Worm (Caenorhabditis elegans) whole organism, L4 larva: ENCODE measurements around the gene dre-1.

Source experiments
- F44E2.7 ChIP-seq: fragments of 200-800 bp; sonication (Bioruptor generic); IDR thresholded peaks from 2 replicates; pipeline ENCODE4 v2.1.2; 2022; ENCODE audit warnings: missing genetic modification characterization, missing compliant biosample characterization
- T26A8.4 ChIP-seq: fragments of 200-800 bp; sonication (Bioruptor generic); IDR thresholded peaks from 2 replicates; pipeline ENCODE4 v1.3.6; 2022; ENCODE audit warnings: missing genetic modification characterization, missing compliant biosample characterization
- Y75B8A.6 ChIP-seq: fragments of 200-800 bp; sonication (Bioruptor generic); IDR thresholded peaks from 2 replicates; pipeline ENCODE4 v1.3.6; 2022; ENCODE audit warnings: missing genetic modification reagents, missing genetic modification characterization, missing compliant biosample characterization
- ZK337.2 ChIP-seq: fragments of 200-800 bp; sonication (Bioruptor generic); IDR thresholded peaks from 2 replicates; pipeline ENCODE4 v1.3.6; 2022; ENCODE audit warnings: missing genetic modification reagents, missing genetic modification characterization, missing compliant biosample characterization
- aha-1 ChIP-seq: fragments of 150-350 bp; peaks from one replicate; lab custom pipeline; 2014; ENCODE audit warnings: missing biosample characterization, missing genetic modification characterization
- ama-1 ChIP-seq: fragments of 150-350 bp; optimal IDR thresholded peaks from 2 replicates; lab custom pipeline; 2014; ENCODE audit warnings: inconsistent platforms, mixed read lengths
- ceh-28 ChIP-seq: fragments of 150-350 bp; optimal IDR thresholded peaks from 2 replicates; lab custom pipeline; 2014; ENCODE audit warnings: missing biosample characterization, missing genetic modification reagents, missing genetic modification characterization
- ceh-62 ChIP-seq: sonication (generic microtip); optimal IDR thresholded peaks from 2 replicates; lab custom pipeline; 2017; ENCODE audit warnings: missing biosample characterization, missing genetic modification characterization
- ceh-82 ChIP-seq: sonication (generic microtip); optimal IDR thresholded peaks from 2 replicates; lab custom pipeline; 2017; ENCODE audit warnings: missing biosample characterization, missing genetic modification characterization
- daf-16 ChIP-seq, 3 experiments: sonication (generic microtip); optimal IDR thresholded peaks; 2 replicates each; lab custom pipeline; 2016 to 2017; ENCODE audit warnings: missing genetic modification characterization in 3 of 3, missing genetic modification reagents in 3 of 3, mild to moderate bottlenecking in 2 of 3, missing compliant biosample characterization in 2 of 3, missing biosample characterization in 1 of 3, moderate library complexity in 1 of 3
- dmd-6 ChIP-seq: fragments of 200-800 bp; sonication (Bioruptor generic); IDR thresholded peaks from 2 replicates; pipeline ENCODE4 v1.3.6; 2022; ENCODE audit warnings: missing genetic modification reagents, missing genetic modification characterization, missing compliant biosample characterization
- dmd-9 ChIP-seq: fragments of 200-800 bp; sonication (Bioruptor generic); IDR thresholded peaks from 2 replicates; pipeline ENCODE4 v1.3.6; 2022; ENCODE audit warnings: missing genetic modification reagents, missing genetic modification characterization, missing compliant biosample characterization
- dpl-1 ChIP-seq: fragments of 150-350 bp; optimal IDR thresholded peaks from 2 replicates; lab custom pipeline; 2014; ENCODE audit warnings: missing biosample characterization, missing genetic modification reagents, missing genetic modification characterization
- dve-1 ChIP-seq: sonication (generic microtip); optimal IDR thresholded peaks from 2 replicates; lab custom pipeline; 2017; ENCODE audit warnings: antibody characterized with exemption, mild to moderate bottlenecking, missing genetic modification characterization, missing compliant biosample characterization; ENCODE audit not compliant: insufficient read depth
- fkh-10 ChIP-seq: fragments of 150-350 bp; optimal IDR thresholded peaks from 2 replicates; lab custom pipeline; 2014; ENCODE audit warnings: missing biosample characterization, missing genetic modification reagents, missing genetic modification characterization
- hif-1 ChIP-seq, 2 experiments: sonication (generic microtip); optimal IDR thresholded peaks; 2 replicates each; lab custom pipeline; 2016 to 2017; ENCODE audit warnings: missing compliant biosample characterization in 2 of 2, missing genetic modification characterization in 2 of 2, missing genetic modification reagents in 2 of 2, missing genotype in 2 of 2, mild to moderate bottlenecking in 1 of 2
- hlh-11 ChIP-seq: fragments of 200-800 bp; sonication (Bioruptor generic); optimal IDR thresholded peaks from 2 replicates; lab custom pipeline; 2018; ENCODE audit warnings: mild to moderate bottlenecking, missing genetic modification characterization, missing compliant biosample characterization
- hlh-30 ChIP-seq: sonication (generic microtip); optimal IDR thresholded peaks from 2 replicates; lab custom pipeline; 2017; ENCODE audit warnings: antibody characterized with exemption, mild to moderate bottlenecking, missing genetic modification characterization, missing compliant biosample characterization; ENCODE audit not compliant: insufficient read depth
- jun-1 ChIP-seq: fragments of 150-350 bp; optimal IDR thresholded peaks from 2 replicates; lab custom pipeline; 2014; ENCODE audit warnings: missing biosample characterization, missing genetic modification reagents, missing genetic modification characterization
- lin-1 ChIP-seq: fragments of 200-800 bp; sonication (Bioruptor generic); IDR thresholded peaks from 2 replicates; pipeline ENCODE4 v1.3.6; 2022; ENCODE audit warnings: missing genetic modification reagents, missing genetic modification characterization, missing compliant biosample characterization
- lin-13 ChIP-seq: fragments of 150-350 bp; optimal IDR thresholded peaks from 2 replicates; lab custom pipeline; 2014; ENCODE audit warnings: missing biosample characterization, missing genetic modification reagents, missing genetic modification characterization
- lin-15B ChIP-seq: fragments of 150-350 bp; sonication (generic microtip); optimal IDR thresholded peaks from 3 replicates; lab custom pipeline; 2014; ENCODE audit warnings: missing biosample characterization, missing genetic modification characterization
- lin-29 ChIP-seq: fragments of 200-800 bp; sonication (Bioruptor generic); IDR thresholded peaks from 2 replicates; pipeline ENCODE4 v1.3.6; 2022; ENCODE audit warnings: missing genetic modification reagents, missing genetic modification characterization, missing compliant biosample characterization
- lin-39 ChIP-seq: fragments of 150-350 bp; optimal IDR thresholded peaks from 2 replicates; lab custom pipeline; 2014; ENCODE audit warnings: missing biosample characterization, missing genetic modification reagents, missing genetic modification characterization
- lir-3 ChIP-seq: sonication (generic microtip); optimal IDR thresholded peaks from 2 replicates; lab custom pipeline; 2016; ENCODE audit warnings: mild to moderate bottlenecking, missing genetic modification characterization, missing compliant biosample characterization
- madf-9 ChIP-seq: fragments of 200-800 bp; sonication (Bioruptor generic); conservative IDR thresholded peaks from 2 replicates; pipeline ENCODE4 v1.3.6; 2022; ENCODE audit warnings: missing genetic modification reagents, missing genetic modification characterization, missing compliant biosample characterization
- mdt-29 ChIP-seq: fragments of 200-800 bp; sonication (Bioruptor generic); IDR thresholded peaks from 2 replicates; pipeline ENCODE4 v1.3.6; 2022; ENCODE audit warnings: missing genetic modification reagents, missing genetic modification characterization, missing compliant biosample characterization
- mep-1 ChIP-seq: fragments of 150-350 bp; sonication (generic microtip); optimal IDR thresholded peaks from 3 replicates; lab custom pipeline; 2014; ENCODE audit warnings: missing biosample characterization, missing genetic modification characterization
- nhr-11 ChIP-seq: fragments of 150-350 bp; optimal IDR thresholded peaks from 2 replicates; lab custom pipeline; 2014; ENCODE audit warnings: missing biosample characterization, missing genetic modification characterization
- nhr-111 ChIP-seq: fragments of 200-800 bp; sonication (Bioruptor generic); optimal IDR thresholded peaks from 2 replicates; lab custom pipeline; 2018; ENCODE audit warnings: mild to moderate bottlenecking, missing genetic modification characterization, missing compliant biosample characterization
- nhr-28 ChIP-seq: fragments of 150-350 bp; optimal IDR thresholded peaks from 2 replicates; lab custom pipeline; 2014; ENCODE audit warnings: missing biosample characterization, missing genetic modification characterization
- nhr-41 ChIP-seq: fragments of 200-800 bp; sonication (Bioruptor generic); IDR thresholded peaks from 2 replicates; pipeline ENCODE4 v1.3.6; 2022; ENCODE audit warnings: missing genetic modification reagents, missing genetic modification characterization, missing compliant biosample characterization
- nhr-48 ChIP-seq: sonication (generic microtip); optimal IDR thresholded peaks from 2 replicates; lab custom pipeline; 2016; ENCODE audit warnings: mild to moderate bottlenecking, missing genetic modification characterization, missing compliant biosample characterization
- nhr-77 ChIP-seq: fragments of 150-350 bp; optimal IDR thresholded peaks from 2 replicates; lab custom pipeline; 2014; ENCODE audit warnings: missing biosample characterization, missing genetic modification characterization
- pha-4 ChIP-seq, 2 experiments: fragments of 150-350 bp in 1 of 2; fragments of 200-800 bp in 1 of 2; sonication (Bioruptor generic) in 1 of 2; IDR thresholded peaks in 1 of 2; optimal IDR thresholded peaks in 1 of 2; 2 replicates each; pipeline versions ENCODE4 v1.3.6 to Lab custom; 2014 to 2022; ENCODE audit warnings: missing genetic modification characterization in 2 of 2, missing genetic modification reagents in 2 of 2, missing biosample characterization in 1 of 2, missing compliant biosample characterization in 1 of 2
- php-3 ChIP-seq: fragments of 200-800 bp; sonication (Bioruptor generic); IDR thresholded peaks from 2 replicates; pipeline ENCODE4 v1.3.6; 2022; ENCODE audit warnings: missing genetic modification reagents, missing genetic modification characterization, missing compliant biosample characterization
- pqm-1 ChIP-seq: sonication (generic microtip); optimal IDR thresholded peaks from 2 replicates; lab custom pipeline; 2017; ENCODE audit warnings: missing biosample characterization, missing genetic modification characterization
- rbr-2 ChIP-seq: sonication (generic microtip); optimal IDR thresholded peaks from 2 replicates; lab custom pipeline; 2016; ENCODE audit warnings: missing genotype, missing genetic modification characterization, missing compliant biosample characterization
- snpc-1.2 ChIP-seq: fragments of 200-800 bp; sonication (Bioruptor generic); IDR thresholded peaks from 2 replicates; pipeline ENCODE4 v1.3.6; 2022; ENCODE audit warnings: missing genetic modification reagents, missing genetic modification characterization, missing compliant biosample characterization
- snpc-4 ChIP-seq: fragments of 150-350 bp; optimal IDR thresholded peaks from 2 replicates; lab custom pipeline; 2014; ENCODE audit warnings: missing biosample characterization, missing genetic modification characterization
- spr-1 ChIP-seq: sonication (generic microtip); optimal IDR thresholded peaks from 2 replicates; lab custom pipeline; 2016; ENCODE audit warnings: mild to moderate bottlenecking, missing genetic modification characterization, missing compliant biosample characterization
- spr-3 ChIP-seq: fragments of 200-800 bp; sonication (Bioruptor generic); optimal IDR thresholded peaks from 2 replicates; lab custom pipeline; 2018; ENCODE audit warnings: mild to moderate bottlenecking, missing genetic modification characterization, missing compliant biosample characterization
- tag-97 ChIP-seq: fragments of 200-800 bp; sonication (Bioruptor generic); IDR thresholded peaks from 2 replicates; pipeline ENCODE4 v1.3.6; 2022; ENCODE audit warnings: missing genetic modification characterization, missing compliant biosample characterization
- unc-130 ChIP-seq: sonication (generic microtip); optimal IDR thresholded peaks from 2 replicates; lab custom pipeline; 2016; ENCODE audit warnings: missing genetic modification reagents, missing genetic modification characterization, missing compliant biosample characterization
- unc-39 ChIP-seq: sonication (generic microtip); optimal IDR thresholded peaks from 2 replicates; lab custom pipeline; 2017; ENCODE audit warnings: missing biosample characterization, missing genetic modification characterization
- vab-7 ChIP-seq: fragments of 200-800 bp; sonication (Bioruptor generic); IDR thresholded peaks from 2 replicates; pipeline ENCODE4 v1.3.6; 2022; ENCODE audit warnings: missing genetic modification reagents, missing genetic modification characterization, missing compliant biosample characterization
- zfp-2 ChIP-seq: sonication (generic microtip); optimal IDR thresholded peaks from 2 replicates; lab custom pipeline; 2016; ENCODE audit warnings: mild to moderate bottlenecking, missing genetic modification characterization, missing compliant biosample characterization
- zip-11 ChIP-seq: fragments of 200-800 bp; sonication (Bioruptor generic); IDR thresholded peaks from 2 replicates; pipeline ENCODE4 v1.3.6; 2022; ENCODE audit warnings: missing genetic modification characterization, missing compliant biosample characterization
- zip-2 ChIP-seq: fragments of 150-350 bp; optimal IDR thresholded peaks from 2 replicates; lab custom pipeline; 2014; ENCODE audit warnings: missing biosample characterization, missing genetic modification characterization

The dre-1 gene

DNA sequence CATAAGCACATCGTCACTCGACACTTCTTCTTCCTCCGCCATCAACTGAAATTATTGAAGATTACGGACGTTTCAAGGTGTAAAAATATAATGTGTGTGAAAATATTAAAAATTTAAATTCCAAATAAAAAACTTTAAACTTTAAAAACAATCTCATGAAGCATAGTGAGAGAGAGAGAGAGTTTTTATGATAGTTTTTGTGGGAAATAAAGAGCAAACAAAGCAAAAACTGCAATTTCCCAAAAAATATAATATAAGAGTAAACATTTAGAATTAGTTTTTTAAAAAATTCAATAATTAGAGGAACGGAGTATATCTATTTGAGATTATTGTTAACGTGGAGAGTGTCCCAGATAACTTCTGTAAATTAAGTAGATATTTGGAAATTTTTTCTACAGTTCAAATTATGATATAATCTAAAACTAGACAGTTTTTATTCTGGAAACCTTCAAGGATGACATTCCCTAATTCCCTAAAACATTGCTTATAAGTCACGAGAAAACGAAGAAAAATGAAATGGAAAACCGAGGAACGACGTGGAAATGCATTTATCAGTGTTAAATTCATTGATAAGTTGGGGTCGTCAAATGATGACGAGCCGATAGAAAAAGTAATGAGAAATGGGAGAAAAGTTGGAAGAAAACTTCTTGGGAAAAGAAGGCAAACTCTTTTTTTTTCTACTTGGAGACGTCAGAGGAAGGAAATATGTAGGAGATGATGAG is at the start of gene dre-1:
Gene dre-1, minus strand, starts transcription at position 51 of the 722 bp plus-strand sequence.
- TF ChIP-seq Y75B8A.6 (GFP tag; lab: Robert Waterston, UW) (no peak), dpl-1 (GFP tag; lab: Kevin White, UChicago) (no peak), mep-1 (tag; lab: Kevin White, UChicago) (no peak), spr-3 (GFP tag; lab: Kevin White, UChicago) (no peak), nhr-11 (no peak), dve-1 (tag; lab: Kevin White, UChicago) (peak; percentile 62), tag-97 (GFP tag; lab: Robert Waterston, UW) (no peak), jun-1 (tag; lab: Kevin White, UChicago) (no peak), lin-29 (no peak), unc-130 (no peak), rbr-2 (no peak), ceh-28 (no peak), hlh-30 (tag; lab: Kevin White, UChicago) (peak; percentile 11), spr-1 (tag; lab: Kevin White, UChicago) (no peak), lin-13 (GFP tag; lab: Kevin White, UChicago) (no peak), php-3 (no peak), aha-1 (tag; lab: Kevin White, UChicago) (peak; percentile 71), hif-1 (tag; optimal IDR thresholded peaks at IDR 0.05; lab: Kevin White, UChicago) (no peak), nhr-77 (no peak), daf-16 (GFP tag; optimal IDR thresholded peaks at IDR 0.05; lab: Kevin White, UChicago) (no peak), daf-16 (tag; optimal IDR thresholded peaks at IDR 0.05; lab: Kevin White, UChicago) (peak; percentile 26), mdt-29 (no peak), hlh-11 (tag; lab: Kevin White, UChicago) (peak; percentile 14), nhr-28 (peak; percentile 45), zfp-2 (tag; lab: Kevin White, UChicago) (no peak), nhr-48 (tag; lab: Kevin White, UChicago) (no peak), T26A8.4 (GFP tag; lab: Robert Waterston, UW) (no peak), dmd-6 (GFP tag; lab: Robert Waterston, UW) (0 out of 2 replicates have a peak, but pooled peaks have one; percentile 18), nhr-41 (GFP tag; lab: Robert Waterston, UW) (no peak), pqm-1 (tag; lab: Kevin White, UChicago) (peak; percentile 37)
- TF ChIP-seq, all 104 proteins: peak for 8

ce11 chrV:6593700-6594244 is 47.5 kb upstream of the dre-1 start, which contains the start of gene hcp-1:
Gene hcp-1, plus strand, starts transcription at chrV:6594194.
- TF ChIP-seq spr-1 (tag; lab: Kevin White, UChicago) = no peak
- TF ChIP-seq lir-3 (tag; lab: Kevin White, UChicago) = no peak
- TF ChIP-seq vab-7 (GFP tag; lab: Robert Waterston, UW) = no peak
- TF ChIP-seq dpl-1 (GFP tag; lab: Kevin White, UChicago) = peak; percentile 85
- no peak for TF ChIP-seq dmd-9
- TF ChIP-seq madf-9 (GFP tag; lab: Robert Waterston, UW) = no peak
- TF ChIP-seq unc-39 (tag; lab: Kevin White, UChicago) = no peak
- TF ChIP-seq snpc-4 (tag; lab: Kevin White, UChicago) = no peak
- no peak for TF ChIP-seq nhr-77
- TF ChIP-seq F44E2.7 (GFP tag; lab: Robert Waterston, UW) = no peak
- no peak for TF ChIP-seq rbr-2
- no peak for TF ChIP-seq fkh-10 (GFP tag; lab: Kevin White, UChicago)
- TF ChIP-seq zip-11 = no peak
- TF ChIP-seq ceh-62 (tag; lab: Kevin White, UChicago) = no peak
- no peak for TF ChIP-seq zip-2
- no peak for TF ChIP-seq mdt-29
- no peak for TF ChIP-seq pha-4 (GFP tag; IDR thresholded peaks at IDR 0.05; lab: Robert Waterston, UW)
- TF ChIP-seq pha-4 (tag; optimal IDR thresholded peaks at IDR 0.05; lab: Kevin White, UChicago) = no peak
- TF ChIP-seq snpc-1.2 (GFP tag; lab: Robert Waterston, UW) = peak; percentile 55; the same call in 1 of the 2 replicates
- no peak for TF ChIP-seq ama-1 (lab: Kevin White, UChicago)
- no peak for TF ChIP-seq ceh-82 (tag; lab: Kevin White, UChicago)
- TF ChIP-seq lin-15B (tag; lab: Kevin White, UChicago) = no peak
- TF ChIP-seq Y75B8A.6 (GFP tag; lab: Robert Waterston, UW) = no peak
- no peak for TF ChIP-seq lin-39
- TF ChIP-seq ZK337.2 (GFP tag; lab: Robert Waterston, UW) = no peak
- TF ChIP-seq nhr-111 = no peak
- TF ChIP-seq lin-1 = no peak
- TF ChIP-seq spr-3 (GFP tag; lab: Kevin White, UChicago) = no peak
